Worm (Caenorhabditis elegans) whole organism, L1 larva: ENCODE results near the gene C36B7.4.

ENCODE experiments used
- C04F5.9 ChIP-seq: sonication (generic microtip); optimal IDR thresholded peaks from 2 replicates; lab custom pipeline; 2016; ENCODE audit warnings: missing genetic modification characterization, missing compliant biosample characterization
- C34B4.2 ChIP-seq: sonication (generic microtip); optimal IDR thresholded peaks from 2 replicates; lab custom pipeline; 2017; ENCODE audit warnings: mild to moderate bottlenecking, missing genetic modification characterization, missing compliant biosample characterization
- F16B12.6 ChIP-seq: fragments of 150-350 bp; optimal IDR thresholded peaks from 2 replicates; lab custom pipeline; 2014; ENCODE audit warnings: missing biosample characterization, missing genetic modification characterization
- Y116A8C.19 ChIP-seq: sonication (generic microtip); optimal IDR thresholded peaks from 2 replicates; lab custom pipeline; 2016; ENCODE audit warnings: missing compliant biosample characterization, missing genetic modification characterization, borderline replicate concordance
- blmp-1 ChIP-seq: fragments of 150-350 bp; optimal IDR thresholded peaks from 2 replicates; lab custom pipeline; 2014; ENCODE audit warnings: missing biosample characterization, missing genetic modification characterization
- ceh-8 ChIP-seq: fragments of 200-800 bp; sonication (Bioruptor generic); optimal IDR thresholded peaks from 2 replicates; lab custom pipeline; 2018; ENCODE audit warnings: mild to moderate bottlenecking, missing genetic modification characterization, moderate library complexity, missing compliant biosample characterization
- ceh-88 ChIP-seq: fragments of 200-800 bp; sonication (Bioruptor generic); IDR thresholded peaks from 2 replicates; pipeline ENCODE4 v1.3.6; 2022; ENCODE audit warnings: missing genetic modification characterization, missing compliant biosample characterization
- dpl-1 ChIP-seq, 3 experiments: fragments of 150-350 bp in 2 of 3; sonication (generic microtip) in 1 of 3; optimal IDR thresholded peaks; 2 replicates each; lab custom pipeline; 2014 to 2017; ENCODE audit warnings: missing biosample characterization in 3 of 3, missing genetic modification characterization in 3 of 3, missing genetic modification reagents in 3 of 3
- efl-1 ChIP-seq, 4 experiments: fragments of 150-350 bp; optimal IDR thresholded peaks in 3 of 4; peaks in 1 of 4; 1 replicate in 1 of 4; 2 replicates in 3 of 4; lab custom pipeline; 2014; ENCODE audit warnings: missing biosample characterization in 2 of 4, missing genetic modification characterization in 2 of 4, missing genetic modification reagents in 2 of 4
- efl-3 ChIP-seq: fragments of 200-800 bp; sonication (Bioruptor generic); optimal IDR thresholded peaks from 2 replicates; lab custom pipeline; 2018; ENCODE audit warnings: mild to moderate bottlenecking, missing genetic modification characterization, missing compliant biosample characterization
- egl-27 ChIP-seq, 2 experiments: fragments of 150-350 bp in 1 of 2; sonication (generic microtip); optimal IDR thresholded peaks; 3 replicates each; lab custom pipeline; 2017 to 2018; ENCODE audit warnings: missing biosample characterization in 2 of 2, missing genetic modification characterization in 2 of 2, missing genetic modification reagents in 2 of 2
- elt-2 ChIP-seq: sonication (generic microtip); optimal IDR thresholded peaks from 2 replicates; lab custom pipeline; 2016; ENCODE audit warnings: missing genetic modification characterization, mild to moderate bottlenecking, inconsistent platforms, missing compliant biosample characterization, missing genetic modification reagents
- ets-5 ChIP-seq: fragments of 200-800 bp; sonication (Bioruptor generic); IDR thresholded peaks from 2 replicates; pipeline ENCODE4 v1.3.6; 2022; ENCODE audit warnings: missing genetic modification characterization, missing compliant biosample characterization
- grh-1 ChIP-seq: fragments of 200-800 bp; sonication (Bioruptor generic); IDR thresholded peaks from 2 replicates; pipeline ENCODE4 v1.3.6; 2022; ENCODE audit warnings: missing genetic modification reagents, missing genetic modification characterization, missing compliant biosample characterization
- hlh-17 ChIP-seq: fragments of 200-800 bp; sonication (Bioruptor generic); optimal IDR thresholded peaks from 2 replicates; lab custom pipeline; 2018; ENCODE audit warnings: missing genetic modification characterization, mild to moderate bottlenecking, missing compliant biosample characterization, moderate library complexity, borderline replicate concordance
- hlh-4 ChIP-seq: sonication (generic microtip); optimal IDR thresholded peaks from 2 replicates; lab custom pipeline; 2016; ENCODE audit warnings: mild to moderate bottlenecking, missing genetic modification characterization, missing compliant biosample characterization
- irx-1 ChIP-seq: sonication (generic microtip); optimal IDR thresholded peaks from 2 replicates; lab custom pipeline; 2016; ENCODE audit warnings: missing genetic modification characterization, missing compliant biosample characterization
- lin-13 ChIP-seq: fragments of 150-350 bp; optimal IDR thresholded peaks from 2 replicates; lab custom pipeline; 2014; ENCODE audit warnings: missing biosample characterization, missing genetic modification reagents, missing genetic modification characterization
- lin-35 ChIP-seq, 2 experiments: fragments of 150-350 bp; optimal IDR thresholded peaks; 2 replicates each; lab custom pipeline; 2014; ENCODE audit warnings: missing biosample characterization in 2 of 2, missing genetic modification characterization in 2 of 2, missing genetic modification reagents in 2 of 2
- lsy-2 ChIP-seq, 2 experiments: fragments of 150-350 bp; optimal IDR thresholded peaks; 2 replicates each; lab custom pipeline; 2014; ENCODE audit warnings: missing biosample characterization in 2 of 2, missing genetic modification characterization in 2 of 2
- mef-2 ChIP-seq: fragments of 150-350 bp; optimal IDR thresholded peaks from 2 replicates; lab custom pipeline; 2014; ENCODE audit warnings: missing biosample characterization, missing genetic modification characterization
- mep-1 ChIP-seq: fragments of 150-350 bp; optimal IDR thresholded peaks from 2 replicates; lab custom pipeline; 2014; ENCODE audit warnings: missing biosample characterization, missing genetic modification characterization
- nhr-11 ChIP-seq: fragments of 150-350 bp; optimal IDR thresholded peaks from 2 replicates; lab custom pipeline; 2014; ENCODE audit warnings: missing biosample characterization, missing genetic modification characterization
- nhr-12 ChIP-seq: sonication (generic microtip); optimal IDR thresholded peaks from 2 replicates; lab custom pipeline; 2017; ENCODE audit warnings: missing biosample characterization, missing genetic modification characterization
- nhr-19 ChIP-seq: fragments of 200-800 bp; sonication (Bioruptor generic); conservative IDR thresholded peaks from 2 replicates; pipeline ENCODE4 v1.3.6; 2022; ENCODE audit warnings: missing genetic modification characterization, missing compliant biosample characterization
- nhr-20 ChIP-seq: sonication (generic microtip); optimal IDR thresholded peaks from 2 replicates; lab custom pipeline; 2016; ENCODE audit warnings: mild to moderate bottlenecking, missing genetic modification characterization, missing compliant biosample characterization
- nhr-77 ChIP-seq: fragments of 150-350 bp; optimal IDR thresholded peaks from 2 replicates; lab custom pipeline; 2014; ENCODE audit warnings: missing biosample characterization, missing genetic modification characterization
- pag-3 ChIP-seq: sonication (generic microtip); optimal IDR thresholded peaks from 2 replicates; lab custom pipeline; 2017; ENCODE audit warnings: missing genetic modification characterization, mild to moderate bottlenecking, missing compliant biosample characterization, antibody characterized with exemption, borderline replicate concordance; ENCODE audit not compliant: insufficient read depth
- skn-1 ChIP-seq: fragments of 150-350 bp; optimal IDR thresholded peaks from 2 replicates; lab custom pipeline; 2014; ENCODE audit warnings: missing biosample characterization, missing genetic modification characterization
- snu-23 ChIP-seq: sonication (generic microtip); optimal IDR thresholded peaks from 2 replicates; lab custom pipeline; 2016; ENCODE audit warnings: missing genetic modification characterization, missing compliant biosample characterization
- sox-4 ChIP-seq: sonication (generic microtip); optimal IDR thresholded peaks from 2 replicates; lab custom pipeline; 2016; ENCODE audit warnings: missing genetic modification characterization, missing compliant biosample characterization
- sup-37 ChIP-seq: fragments of 200-800 bp; sonication (Bioruptor generic); optimal IDR thresholded peaks from 2 replicates; lab custom pipeline; 2018; ENCODE audit warnings: mild to moderate bottlenecking, missing genetic modification characterization, missing compliant biosample characterization
- swsn-7 ChIP-seq: sonication (generic microtip); optimal IDR thresholded peaks from 2 replicates; lab custom pipeline; 2016; ENCODE audit warnings: missing genetic modification characterization, missing compliant biosample characterization
- tbx-2 ChIP-seq: sonication (generic microtip); optimal IDR thresholded peaks from 2 replicates; lab custom pipeline; 2016; ENCODE audit warnings: missing genetic modification characterization, missing compliant biosample characterization
- unc-130 ChIP-seq: fragments of 150-350 bp; optimal IDR thresholded peaks from 2 replicates; lab custom pipeline; 2017; ENCODE audit warnings: missing biosample characterization, missing genetic modification characterization, inconsistent platforms
- unc-86 ChIP-seq: sonication (generic microtip); optimal IDR thresholded peaks from 2 replicates; lab custom pipeline; 2016; ENCODE audit warnings: missing genetic modification characterization, missing compliant biosample characterization
- xbp-1 ChIP-seq: sonication (generic microtip); optimal IDR thresholded peaks from 2 replicates; lab custom pipeline; 2016; ENCODE audit warnings: missing genetic modification characterization, missing compliant biosample characterization
- zip-4 ChIP-seq: fragments of 200-800 bp; sonication (Bioruptor generic); optimal IDR thresholded peaks from 2 replicates; lab custom pipeline; 2018; ENCODE audit warnings: mild to moderate bottlenecking, missing genetic modification characterization, moderate library complexity, missing compliant biosample characterization
- ztf-4 ChIP-seq: fragments of 150-350 bp; optimal IDR thresholded peaks from 2 replicates; lab custom pipeline; 2014; ENCODE audit warnings: missing biosample characterization, missing genetic modification characterization

Gene C36B7.4

ce11 chrX:7100290-7100689 is 14.5 kb upstream of the C36B7.4 start, which contains the start of gene C36B7.6 (continued):
- TF ChIP-seq tbx-2 (tag; lab: Kevin White, UChicago) = no peak
- TF ChIP-seq lsy-2 (tag; optimal IDR thresholded peaks at IDR 0.05; lab: Kevin White, UChicago) = peak in 1 of 2 experiments; percentile 49
- TF ChIP-seq nhr-11 = no peak
- no peak for TF ChIP-seq hlh-4 (tag; lab: Kevin White, UChicago)
- TF ChIP-seq sox-4 (tag; lab: Kevin White, UChicago) = no peak
- TF ChIP-seq snu-23 = peak; percentile 53
- TF ChIP-seq zip-4 (GFP tag; lab: Kevin White, UChicago) = no peak
- TF ChIP-seq mep-1 = peak; percentile 60
- TF ChIP-seq efl-3 (GFP tag; lab: Kevin White, UChicago) = no peak
- TF ChIP-seq ceh-8 (GFP tag; lab: Kevin White, UChicago) = no peak
- no peak for TF ChIP-seq sup-37 (GFP tag; lab: Kevin White, UChicago)
- peak; percentile 71 for TF ChIP-seq xbp-1 (tag; lab: Kevin White, UChicago)
- no peak for TF ChIP-seq elt-2 (tag; lab: Kevin White, UChicago)
- TF ChIP-seq blmp-1 (tag; lab: Kevin White, UChicago) = peak; percentile 74
- peak; percentile 26 for TF ChIP-seq nhr-20
- no peak for TF ChIP-seq unc-86 (tag; lab: Kevin White, UChicago)
- TF ChIP-seq ceh-88 = no peak
- no peak for TF ChIP-seq nhr-12
- TF ChIP-seq nhr-77 = no peak
- no peak for TF ChIP-seq F16B12.6 (tag; lab: Kevin White, UChicago)
- TF ChIP-seq egl-27 (tag; optimal IDR thresholded peaks at IDR 0.05; lab: Kevin White, UChicago) = no peak
- TF ChIP-seq lin-35 (GFP tag; optimal IDR thresholded peaks at IDR 0.05; lab: Kevin White, UChicago) = peak; percentile 17 to 65

- no peak for TF ChIP-seq zip-4 (GFP tag; lab: Kevin White, UChicago)
- no peak for TF ChIP-seq ceh-8 (GFP tag; lab: Kevin White, UChicago)
- no peak for TF ChIP-seq hlh-17 (GFP tag; lab: Kevin White, UChicago)
- TF ChIP-seq efl-1 (optimal IDR thresholded peaks at IDR 0.05; lab: Kevin White, UChicago) = no peak
- TF ChIP-seq efl-1 (GFP tag; optimal IDR thresholded peaks at IDR 0.05 in 1 of 2; lab: Kevin White, UChicago) = peak in 1 of 2 experiments; percentile 84
Measured at ce11 chrX:7099049-7099448, 13.2 kb upstream of the C36B7.4 start.

ce11 chrX:7096349-7096748 is 10.5 kb upstream of the C36B7.4 start, which contains the start of gene C36B7.5:
C36B7.5 (minus strand) TSS chrX:7096449.
- TF ChIP-seq C04F5.9 (no peak), irx-1 (tag; lab: Kevin White, UChicago) (no peak), swsn-7 (no peak), grh-1 (GFP tag; lab: Robert Waterston, UW) (no peak), nhr-19 (GFP tag; lab: Robert Waterston, UW) (no peak), ztf-4 (tag; lab: Kevin White, UChicago) (no peak), skn-1 (no peak), unc-130 (tag; lab: Kevin White, UChicago) (no peak), pag-3 (tag; lab: Kevin White, UChicago) (no peak), ets-5 (GFP tag; lab: Robert Waterston, UW) (no peak), nhr-12 (no peak), sup-37 (GFP tag; lab: Kevin White, UChicago) (no peak), dpl-1 (GFP tag; optimal IDR thresholded peaks at IDR 0.05; lab: Kevin White, UChicago) (no peak), nhr-77 (no peak), lin-13 (GFP tag; lab: Kevin White, UChicago) (no peak), mef-2 (tag; lab: Kevin White, UChicago) (no peak), C34B4.2 (tag; lab: Kevin White, UChicago) (no peak), Y116A8C.19 (tag; lab: Kevin White, UChicago) (no peak), F16B12.6 (tag; lab: Kevin White, UChicago) (no peak), snu-23 (no peak)
